Fruit fly (Drosophila melanogaster) whole organism, embryonic: ENCODE results near the gene CG44405.

ENCODE experiments used
- B-H2 ChIP-seq: fragments of 200-800 bp; sonication (Bioruptor generic); optimal IDR thresholded peaks from 2 replicates; lab custom pipeline; 2018; ENCODE audit warnings: missing biosample characterization, mild to moderate bottlenecking, missing genetic modification characterization
- Blimp-1 ChIP-seq: fragments of 200-800 bp; sonication (Bioruptor generic); optimal IDR thresholded peaks from 3 replicates; lab custom pipeline; 2018; ENCODE audit warnings: missing biosample characterization, missing genetic modification characterization, mild to moderate bottlenecking, moderate library complexity, missing genetic modification reagents
- CG10654 ChIP-seq: fragments of 200-800 bp; sonication (Bioruptor generic); optimal IDR thresholded peaks from 2 replicates; lab custom pipeline; 2016; ENCODE audit warnings: missing biosample characterization, missing genetic modification characterization
- CG12236 ChIP-seq: fragments of 200-800 bp; sonication (Bioruptor generic); optimal IDR thresholded peaks from 2 replicates; lab custom pipeline; 2016; ENCODE audit warnings: missing biosample characterization, missing genetic modification characterization
- CG13296 ChIP-seq: fragments of 200-800 bp; sonication (Bioruptor generic); optimal IDR thresholded peaks from 3 replicates; lab custom pipeline; 2018; ENCODE audit warnings: missing biosample characterization, mild to moderate bottlenecking, missing genetic modification characterization
- CG13624 ChIP-seq: fragments of 200-800 bp; sonication (Bioruptor generic); optimal IDR thresholded peaks from 2 replicates; lab custom pipeline; 2016; ENCODE audit warnings: missing biosample characterization, missing genetic modification characterization
- CG14667 ChIP-seq: fragments of 200-800 bp; sonication (Bioruptor generic); IDR thresholded peaks from 2 replicates; pipeline ENCODE4 v1.3.6; 2022; ENCODE audit warnings: missing biosample characterization, missing genetic modification characterization
- CG14965 ChIP-seq: fragments of 200-800 bp; sonication (Bioruptor generic); optimal IDR thresholded peaks from 2 replicates; lab custom pipeline; 2016; ENCODE audit warnings: missing biosample characterization, missing genetic modification characterization, borderline replicate concordance
- CG15514 ChIP-seq: fragments of 200-800 bp; sonication (Bioruptor generic); optimal IDR thresholded peaks from 3 replicates; lab custom pipeline; 2017; ENCODE audit warnings: missing biosample characterization, missing genetic modification characterization, mild to moderate bottlenecking, moderate library complexity, missing genetic modification reagents
- CG15696 ChIP-seq: fragments of 200-800 bp; sonication (Bioruptor generic); optimal IDR thresholded peaks from 2 replicates; lab custom pipeline; 2019; ENCODE audit warnings: missing biosample characterization, mild to moderate bottlenecking, missing genetic modification characterization, moderate library complexity
- CG16813 ChIP-seq: fragments of 200-800 bp; sonication (Bioruptor generic); IDR thresholded peaks from 3 replicates; pipeline ENCODE4 v1.3.6; 2022; ENCODE audit warnings: missing biosample characterization, missing genetic modification characterization; ENCODE audit not compliant: partially characterized antibody
- CG17385 ChIP-seq: fragments of 200-800 bp; sonication (Bioruptor generic); optimal IDR thresholded peaks from 3 replicates; lab custom pipeline; 2018; ENCODE audit warnings: missing biosample characterization, mild to moderate bottlenecking, missing genetic modification characterization
- CG18262 ChIP-seq: fragments of 200-800 bp; optimal IDR thresholded peaks from 3 replicates; lab custom pipeline; 2019; ENCODE audit warnings: missing biosample characterization, mild to moderate bottlenecking, missing genetic modification characterization, moderate library complexity
- CG42726 ChIP-seq: fragments of 200-800 bp; sonication (Bioruptor generic); IDR thresholded peaks from 2 replicates; pipeline ENCODE4 v1.3.6; 2022; ENCODE audit warnings: missing biosample characterization, missing genetic modification characterization; ENCODE audit not compliant: partially characterized antibody
- CG4360 ChIP-seq: fragments of 200-800 bp; sonication (Bioruptor generic); IDR thresholded peaks from 2 replicates; pipeline ENCODE4 v1.3.6; 2022; ENCODE audit warnings: missing biosample characterization, missing genetic modification characterization
- CG43689 ChIP-seq: fragments of 200-800 bp; sonication (Bioruptor generic); IDR thresholded peaks from 2 replicates; pipeline ENCODE4 v1.3.6; 2022; ENCODE audit warnings: missing biosample characterization, missing genetic modification characterization
- CG8478 ChIP-seq: fragments of >200 bp; optimal IDR thresholded peaks from 2 replicates; lab custom pipeline; 2018
- CG8924 ChIP-seq: fragments of 200-800 bp; optimal IDR thresholded peaks from 3 replicates; lab custom pipeline; 2019; ENCODE audit warnings: missing biosample characterization, mild to moderate bottlenecking, missing genetic modification characterization, moderate library complexity
- CG9876 ChIP-seq: fragments of 200-800 bp; sonication (Bioruptor generic); optimal IDR thresholded peaks from 2 replicates; lab custom pipeline; 2016; ENCODE audit warnings: missing biosample characterization, missing genetic modification characterization
- CoRest ChIP-seq: fragments of 200-800 bp; sonication (Bioruptor generic); optimal IDR thresholded peaks from 3 replicates; lab custom pipeline; 2018; ENCODE audit warnings: missing biosample characterization, mild to moderate bottlenecking, missing genetic modification characterization, moderate library complexity
- Deaf1 ChIP-seq: fragments of 200-800 bp; optimal IDR thresholded peaks from 3 replicates; lab custom pipeline; 2019; ENCODE audit warnings: missing biosample characterization, mild to moderate bottlenecking, missing genetic modification characterization, moderate library complexity
- Dll ChIP-seq: fragments of 200-800 bp; sonication (Bioruptor generic); IDR thresholded peaks from 4 replicates; pipeline ENCODE4 v1.3.6; 2022; ENCODE audit warnings: missing biosample characterization, missing genetic modification characterization; ENCODE audit not compliant: partially characterized antibody
- Elba2 ChIP-seq: fragments of 200-800 bp; sonication (Bioruptor generic); optimal IDR thresholded peaks from 3 replicates; lab custom pipeline; 2016; ENCODE audit warnings: missing biosample characterization, missing genetic modification characterization
- Jarid2 ChIP-seq: fragments of 200-800 bp; sonication (Bioruptor generic); optimal IDR thresholded peaks from 3 replicates; lab custom pipeline; 2017; ENCODE audit warnings: mild to moderate bottlenecking, missing biosample characterization, missing genetic modification reagents, missing genetic modification characterization
- Lim3 ChIP-seq: fragments of 200-800 bp; sonication (Bioruptor generic); IDR thresholded peaks from 2 replicates; pipeline ENCODE4 v1.3.6; 2022; ENCODE audit warnings: missing biosample characterization, missing genetic modification characterization
- MESR4 ChIP-seq: fragments of 200-800 bp; sonication (Bioruptor generic); optimal IDR thresholded peaks from 2 replicates; lab custom pipeline; 2018; ENCODE audit warnings: missing biosample characterization, mild to moderate bottlenecking, missing genetic modification characterization, moderate library complexity
- Med ChIP-seq: fragments of 200-800 bp; sonication (Bioruptor generic); peaks from one replicate; lab custom pipeline; 2016; ENCODE audit warnings: missing biosample characterization, missing genetic modification characterization, mild to moderate bottlenecking, inconsistent platforms, moderate library complexity
- Optix ChIP-seq: fragments of 200-800 bp; sonication (Bioruptor generic); IDR thresholded peaks from 3 replicates; pipeline ENCODE4 v1.3.6; 2022; ENCODE audit warnings: missing biosample characterization, missing genetic modification characterization
- Poxn ChIP-seq: fragments of 200-800 bp; sonication (Bioruptor generic); IDR thresholded peaks from 2 replicates; pipeline ENCODE4 v1.3.6; 2022; ENCODE audit warnings: missing biosample characterization, missing genetic modification characterization
- Stat92E ChIP-seq, 3 experiments: fragments of >200 bp in 2 of 3; fragments of 200-800 bp in 1 of 3; sonication (Bioruptor generic) in 1 of 3; optimal IDR thresholded peaks; 2 replicates each; lab custom pipeline; 2017 to 2019; ENCODE audit warnings: missing biosample characterization in 3 of 3, missing genetic modification characterization in 3 of 3, mild to moderate bottlenecking in 1 of 3, moderate library complexity in 1 of 3
- Xbp1 ChIP-seq: fragments of 200-800 bp; sonication (Bioruptor generic); optimal IDR thresholded peaks from 3 replicates; lab custom pipeline; 2016; ENCODE audit warnings: missing biosample characterization, mild to moderate bottlenecking, missing genetic modification characterization
- cg ChIP-seq: fragments of 200-800 bp; sonication (Bioruptor generic); optimal IDR thresholded peaks from 3 replicates; lab custom pipeline; 2019; ENCODE audit warnings: missing biosample characterization, mild to moderate bottlenecking, missing genetic modification characterization, moderate library complexity
- chinmo ChIP-seq: fragments of 200-800 bp; sonication (Bioruptor generic); IDR thresholded peaks from 4 replicates; pipeline ENCODE4 v1.3.6; 2022; ENCODE audit warnings: missing biosample characterization, missing genetic modification characterization; ENCODE audit not compliant: partially characterized antibody
- crc ChIP-seq: fragments of 200-800 bp; sonication (Bioruptor generic); optimal IDR thresholded peaks from 2 replicates; lab custom pipeline; 2016; ENCODE audit warnings: missing biosample characterization, missing genetic modification characterization
- da ChIP-seq: fragments of 200-800 bp; sonication (Bioruptor generic); optimal IDR thresholded peaks from 2 replicates; lab custom pipeline; 2016; ENCODE audit warnings: missing biosample characterization, missing genetic modification characterization
- dan ChIP-seq: fragments of 200-800 bp; sonication (Bioruptor generic); IDR thresholded peaks from 2 replicates; pipeline ENCODE4 v1.3.6; 2022; ENCODE audit warnings: missing biosample characterization, missing genetic modification characterization
- emc ChIP-seq: fragments of 200-800 bp; sonication (Bioruptor generic); optimal IDR thresholded peaks from 2 replicates; lab custom pipeline; 2016; ENCODE audit warnings: missing biosample characterization, missing genetic modification characterization
- exex ChIP-seq: fragments of 200-800 bp; sonication (Bioruptor generic); optimal IDR thresholded peaks from 4 replicates; lab custom pipeline; 2018; ENCODE audit warnings: missing biosample characterization, mild to moderate bottlenecking, missing genetic modification characterization, moderate library complexity
- fd3F ChIP-seq: fragments of 200-800 bp; sonication (Bioruptor generic); optimal IDR thresholded peaks from 2 replicates; lab custom pipeline; 2018; ENCODE audit warnings: missing biosample characterization, mild to moderate bottlenecking, missing genetic modification characterization, moderate library complexity
- grau ChIP-seq: fragments of 200-800 bp; optimal IDR thresholded peaks from 3 replicates; lab custom pipeline; 2019; ENCODE audit warnings: missing biosample characterization, mild to moderate bottlenecking, missing genetic modification characterization, moderate library complexity
- psq ChIP-seq: fragments of 200-800 bp; sonication (Bioruptor generic); optimal IDR thresholded peaks from 2 replicates; lab custom pipeline; 2017; ENCODE audit warnings: missing biosample characterization, missing genetic modification characterization
- pzg ChIP-seq: fragments of 200-800 bp; sonication (Bioruptor generic); optimal IDR thresholded peaks from 3 replicates; lab custom pipeline; 2018; ENCODE audit warnings: missing biosample characterization, mild to moderate bottlenecking, missing genetic modification characterization, moderate library complexity
- sqz ChIP-seq: fragments of 200-800 bp; sonication (Bioruptor generic); optimal IDR thresholded peaks from 3 replicates; lab custom pipeline; 2018; ENCODE audit warnings: missing biosample characterization, mild to moderate bottlenecking, missing genetic modification characterization
- vfl ChIP-seq: fragments of 200-800 bp; sonication (Bioruptor generic); optimal IDR thresholded peaks from 2 replicates; lab custom pipeline; 2016; ENCODE audit warnings: missing biosample characterization, missing genetic modification characterization
- wor ChIP-seq: fragments of 200-800 bp; sonication (Bioruptor generic); IDR thresholded peaks from 2 replicates; pipeline ENCODE4 v1.3.6; 2022; ENCODE audit warnings: missing biosample characterization, missing genetic modification characterization
- zfh1 ChIP-seq: fragments of 200-800 bp; sonication (Bioruptor generic); IDR thresholded peaks from 3 replicates; pipeline ENCODE4 v1.3.6; 2022; ENCODE audit warnings: missing biosample characterization, missing genetic modification characterization

The CG44405 gene

dm6 chr2L:16352585-16353580, 10.8 kb upstream of the CG44405 start, which contains the start of the genes Hyls1, chif and CG4455 (continued):
- no peak for TF ChIP-seq CG13296
- peak; percentile 19 for TF ChIP-seq exex (tag; lab: Kevin White, UChicago)
- TF ChIP-seq CG9876: no peak
- peak; percentile 94 for TF ChIP-seq CG16813 (GFP tag; lab: Robert Waterston, UW)
- TF ChIP-seq CG14667 (GFP tag; lab: Robert Waterston, UW): no peak
- TF ChIP-seq dan (GFP tag; lab: Robert Waterston, UW): no peak
- peak; percentile 32 for TF ChIP-seq CG15514 (GFP tag; lab: Kevin White, UChicago)
- TF ChIP-seq CG18262 (tag; lab: Kevin White, UChicago): peak; percentile 51
- no peak for TF ChIP-seq emc (GFP tag; lab: Kevin White, UChicago)
- peak; percentile 27 for TF ChIP-seq CG8924 (tag; lab: Kevin White, UChicago)
- no peak for TF ChIP-seq fd3F (GFP tag; lab: Kevin White, UChicago)
- no peak for TF ChIP-seq crc (GFP tag; lab: Kevin White, UChicago)
- TF ChIP-seq Xbp1: peak; percentile 46

- TF ChIP-seq CG17385 (GFP tag; lab: Kevin White, UChicago) (peak; percentile 92), chinmo (GFP tag; lab: Robert Waterston, UW) (0 out of 4 replicates have a peak, but pooled peaks have one; percentile 11), CG43689 (no peak), Stat92E (GFP tag; optimal IDR thresholded peaks at IDR 0.05; lab: Kevin White, UChicago) (peak in 1 of 3 experiments; percentile 71), Elba2 (GFP tag; lab: Kevin White, UChicago) (peak; percentile 41), CG12236 (GFP tag; lab: Kevin White, UChicago) (no peak), wor (GFP tag; lab: Robert Waterston, UW) (no peak), Med (GFP tag; lab: Kevin White, UChicago) (peak; percentile 81), CG4360 (GFP tag; lab: Robert Waterston, UW) (no peak), CoRest (tag; lab: Kevin White, UChicago) (no peak), Jarid2 (no peak), pzg (GFP tag; lab: Kevin White, UChicago) (no peak), Lim3 (GFP tag; lab: Robert Waterston, UW) (no peak), Deaf1 (tag; lab: Kevin White, UChicago) (peak; percentile 89), vfl (no peak), da (GFP tag; lab: Kevin White, UChicago) (no peak), zfh1 (GFP tag; lab: Robert Waterston, UW) (no peak), CG42726 (GFP tag; lab: Robert Waterston, UW) (no peak), psq (GFP tag; lab: Kevin White, UChicago) (peak; percentile 78), sqz (GFP tag; lab: Kevin White, UChicago) (no peak), CG13624 (GFP tag; lab: Kevin White, UChicago) (no peak), Blimp-1 (GFP tag; lab: Kevin White, UChicago) (no peak), Optix (GFP tag; lab: Robert Waterston, UW) (no peak), CG15696 (tag; lab: Kevin White, UChicago) (no peak), CG8478 (lab: Kevin White, UChicago) (peak; percentile 5), CG10654 (GFP tag; lab: Kevin White, UChicago) (no peak), grau (tag; lab: Kevin White, UChicago) (peak; percentile 83), CG14965 (no peak), cg (GFP tag; lab: Kevin White, UChicago) (peak; percentile 92), B-H2 (GFP tag; lab: Kevin White, UChicago) (no peak), MESR4 (GFP tag; lab: Kevin White, UChicago) (peak; percentile 54), Poxn (GFP tag; lab: Robert Waterston, UW) (no peak), Dll (no peak)
These were observed 9.9 kb upstream of the CG44405 start for dm6 chr2L:16351805-16352584.
